Fruit fly (Drosophila melanogaster): ENCODE results near the gene BicD.

BicD gene

dm6 chr2L:17421366-17421765 is 51.6 kb downstream of the BicD start:
- TF ChIP-seq CG10669 (GFP tag; optimal IDR thresholded peaks at IDR 0.05): peak; percentile 57
- peak; percentile 79 for TF ChIP-seq esn (GFP tag; optimal IDR thresholded peaks at IDR 0.05)
- TF ChIP-seq CG10631 (GFP tag; optimal IDR thresholded peaks at IDR 0.05): peak; percentile 51
- TF ChIP-seq OdsH (GFP tag; optimal IDR thresholded peaks at IDR 0.05): peak; percentile 35
- peak; percentile 75 for TF ChIP-seq acj6 (GFP tag; optimal IDR thresholded peaks at IDR 0.05)
- peak; percentile 52 for TF ChIP-seq CG31627 (GFP tag; optimal IDR thresholded peaks at IDR 0.05)
- no peak for TF ChIP-seq salr (GFP tag; optimal IDR thresholded peaks at IDR 0.05)
- TF ChIP-seq CG8319 (GFP tag; optimal IDR thresholded peaks at IDR 0.05): peak; percentile 20
- no peak for TF ChIP-seq CG6854 (GFP tag; optimal IDR thresholded peaks at IDR 0.05)
- TF ChIP-seq vri (GFP tag; optimal IDR thresholded peaks at IDR 0.05): peak; percentile 9
- TF ChIP-seq Sox15 (GFP tag; optimal IDR thresholded peaks at IDR 0.05): peak; percentile 3
- peak; percentile 26 for TF ChIP-seq achi (GFP tag; optimal IDR thresholded peaks at IDR 0.05)
- peak; percentile 21 for TF ChIP-seq CG11762 (GFP tag; optimal IDR thresholded peaks at IDR 0.05; ENCODE audit: insufficient read depth)
- TF ChIP-seq svp (GFP tag): peak; percentile 64
- TF ChIP-seq CG6808 (GFP tag; optimal IDR thresholded peaks at IDR 0.05): peak; percentile 59
- TF ChIP-seq CG8119 (GFP tag; IDR thresholded peaks at IDR 0.05): peak; percentile 57; the same call in 2 of the 3 replicates
- TF ChIP-seq Lpt (GFP tag; optimal IDR thresholded peaks at IDR 0.05): no peak
- TF ChIP-seq Sox102F (GFP tag; optimal IDR thresholded peaks at IDR 0.05): peak; percentile 57
- peak; percentile 52 for TF ChIP-seq spab (GFP tag; optimal IDR thresholded peaks at IDR 0.05)
- TF ChIP-seq Smox (GFP tag; optimal IDR thresholded peaks at IDR 0.05): peak; percentile 4
- peak; percentile 49 for TF ChIP-seq CG34406 (GFP tag; optimal IDR thresholded peaks at IDR 0.05)
- TF ChIP-seq Ets21C (GFP tag; optimal IDR thresholded peaks at IDR 0.05): peak; percentile 20
- peak; percentile 5 for TF ChIP-seq cyc (GFP tag; optimal IDR thresholded peaks at IDR 0.05)
- TF ChIP-seq Blimp-1 (GFP tag; optimal IDR thresholded peaks at IDR 0.05): peak; percentile 10
- TF ChIP-seq CG6163 (GFP tag; IDR thresholded peaks at IDR 0.05): 0 out of 3 replicates have a peak, but pooled peaks have one; percentile 26
- TF ChIP-seq CG3032 (tag; optimal IDR thresholded peaks at IDR 0.05): peak; percentile 78
- no peak for TF ChIP-seq Hr4 (GFP tag; optimal IDR thresholded peaks at IDR 0.05)
- TF ChIP-seq CG16779 (tag; optimal IDR thresholded peaks at IDR 0.05): no peak
- TF ChIP-seq CG4318 (GFP tag; optimal IDR thresholded peaks at IDR 0.05): peak; percentile 7
- peak; percentile 13 for TF ChIP-seq Sox14 (GFP tag; optimal IDR thresholded peaks at IDR 0.05)
- TF ChIP-seq CG6276 (GFP tag; optimal IDR thresholded peaks at IDR 0.05): no peak
- TF ChIP-seq eg (GFP tag; IDR thresholded peaks at IDR 0.05): peak; percentile 45; the same call in 1 of the 3 replicates
- TF ChIP-seq CG15336 (GFP tag; IDR thresholded peaks at IDR 0.05): peak; percentile 61; the same call in 1 of the 2 replicates
- TF ChIP-seq pdm3 (GFP tag; optimal IDR thresholded peaks at IDR 0.05): peak; percentile 53
- TF ChIP-seq Eip78C (GFP tag): no peak
- TF ChIP-seq Eip75B (GFP tag; optimal IDR thresholded peaks at IDR 0.05): peak; percentile 55
- peak; percentile 65 for TF ChIP-seq CG8632 (GFP tag; optimal IDR thresholded peaks at IDR 0.05)
- peak; percentile 21 for TF ChIP-seq CG6792 (GFP tag; optimal IDR thresholded peaks at IDR 0.05)
- TF ChIP-seq Met (GFP tag; optimal IDR thresholded peaks at IDR 0.05): peak; percentile 60
- peak; percentile 46 for TF ChIP-seq lz (GFP tag; optimal IDR thresholded peaks at IDR 0.05)
- no peak for TF ChIP-seq topi (GFP tag; optimal IDR thresholded peaks at IDR 0.05)
- no peak for TF ChIP-seq fkh (GFP tag; optimal IDR thresholded peaks at IDR 0.05)
- peak; percentile 36 for TF ChIP-seq CG32006 (GFP tag; optimal IDR thresholded peaks at IDR 0.05)

dm6 chr2L:17420419-17420818 is 52.6 kb downstream of the BicD start:
- no peak for TF ChIP-seq CG32006 (GFP tag; optimal IDR thresholded peaks at IDR 0.05)
